Worm (Caenorhabditis elegans) whole organism, late embryonic: ENCODE data around the gene C03E10.3.

ENCODE experiments used
- C38D4.7 ChIP-seq: fragments of 200-800 bp; sonication (Bioruptor generic); optimal IDR thresholded peaks from 2 replicates; lab custom pipeline; 2018; ENCODE audit warnings: mild to moderate bottlenecking, missing genetic modification characterization, moderate library complexity, missing compliant biosample characterization
- K02D7.2 ChIP-seq: sonication (generic microtip); optimal IDR thresholded peaks from 2 replicates; lab custom pipeline; 2017; ENCODE audit warnings: mild to moderate bottlenecking, missing genetic modification characterization, missing compliant biosample characterization
- ahr-1 ChIP-seq: sonication (generic microtip); optimal IDR thresholded peaks from 2 replicates; lab custom pipeline; 2016; ENCODE audit warnings: missing genetic modification characterization, missing compliant biosample characterization
- ama-1 ChIP-seq: fragments of 150-350 bp; optimal IDR thresholded peaks from 2 replicates; lab custom pipeline; 2014
- ceh-14 ChIP-seq: sonication (generic microtip); optimal IDR thresholded peaks from 2 replicates; lab custom pipeline; 2016; ENCODE audit warnings: missing genotype, missing genetic modification characterization, missing compliant biosample characterization
- ceh-30 ChIP-seq: fragments of 150-350 bp; optimal IDR thresholded peaks from 2 replicates; lab custom pipeline; 2014; ENCODE audit warnings: missing biosample characterization, missing genetic modification characterization
- ceh-48 ChIP-seq: sonication (generic microtip); optimal IDR thresholded peaks from 2 replicates; lab custom pipeline; 2016; ENCODE audit warnings: missing genetic modification characterization, inconsistent platforms, missing compliant biosample characterization
- dmd-4 ChIP-seq: sonication (generic microtip); optimal IDR thresholded peaks from 2 replicates; lab custom pipeline; 2016; ENCODE audit warnings: borderline replicate concordance, missing genetic modification characterization, missing compliant biosample characterization
- dve-1 ChIP-seq: sonication (generic microtip); optimal IDR thresholded peaks from 2 replicates; lab custom pipeline; 2017; ENCODE audit warnings: antibody characterized with exemption, mild to moderate bottlenecking, missing genetic modification characterization, missing compliant biosample characterization
- elt-4 ChIP-seq: sonication (generic microtip); optimal IDR thresholded peaks from 2 replicates; lab custom pipeline; 2016; ENCODE audit warnings: missing genetic modification characterization, missing compliant biosample characterization
- fax-1 ChIP-seq: sonication (generic microtip); optimal IDR thresholded peaks from 2 replicates; lab custom pipeline; 2016; ENCODE audit warnings: missing genotype, missing genetic modification characterization, missing compliant biosample characterization
- gmeb-2 ChIP-seq: sonication (generic microtip); optimal IDR thresholded peaks from 2 replicates; lab custom pipeline; 2016; ENCODE audit warnings: missing genetic modification characterization, inconsistent platforms, missing compliant biosample characterization
- hlh-15 ChIP-seq: sonication (generic microtip); optimal IDR thresholded peaks from 2 replicates; lab custom pipeline; 2016; ENCODE audit warnings: missing genetic modification characterization, missing compliant biosample characterization
- hlh-30 ChIP-seq: sonication (generic microtip); optimal IDR thresholded peaks from 2 replicates; lab custom pipeline; 2017; ENCODE audit warnings: antibody characterized with exemption, missing genetic modification characterization, missing compliant biosample characterization; ENCODE audit not compliant: insufficient read depth
- hlh-8 ChIP-seq: sonication (generic microtip); optimal IDR thresholded peaks from 2 replicates; lab custom pipeline; 2016; ENCODE audit warnings: missing genotype, missing genetic modification characterization, missing compliant biosample characterization
- lim-6 ChIP-seq: sonication (generic microtip); optimal IDR thresholded peaks from 2 replicates; lab custom pipeline; 2016; ENCODE audit warnings: missing genetic modification characterization, missing compliant biosample characterization
- nfya-1 ChIP-seq: sonication (generic microtip); optimal IDR thresholded peaks from 2 replicates; lab custom pipeline; 2017; ENCODE audit warnings: missing genetic modification characterization, mild to moderate bottlenecking, missing compliant biosample characterization, antibody characterized with exemption, moderate library complexity
- npax-4 ChIP-seq: sonication (generic microtip); optimal IDR thresholded peaks from 2 replicates; lab custom pipeline; 2016; ENCODE audit warnings: missing genetic modification characterization, missing compliant biosample characterization
- odd-2 ChIP-seq: sonication (generic microtip); optimal IDR thresholded peaks from 2 replicates; lab custom pipeline; 2017; ENCODE audit warnings: antibody characterized with exemption, mild to moderate bottlenecking, missing genetic modification characterization, missing compliant biosample characterization
- pha-2 ChIP-seq: sonication (generic microtip); optimal IDR thresholded peaks from 2 replicates; lab custom pipeline; 2017; ENCODE audit warnings: mild to moderate bottlenecking, missing genetic modification characterization, missing compliant biosample characterization
- pha-4 ChIP-seq: fragments of 150-350 bp; optimal IDR thresholded peaks from 2 replicates; lab custom pipeline; 2018; ENCODE audit warnings: missing biosample characterization, missing genetic modification reagents, missing genetic modification characterization
- pqm-1 ChIP-seq: sonication (generic microtip); optimal IDR thresholded peaks from 2 replicates; lab custom pipeline; 2016; ENCODE audit warnings: missing genetic modification characterization, missing compliant biosample characterization
- pros-1 ChIP-seq: fragments of 150-350 bp; optimal IDR thresholded peaks from 2 replicates; lab custom pipeline; 2014; ENCODE audit warnings: missing biosample characterization, missing genetic modification reagents, missing genetic modification characterization
- ref-2 ChIP-seq: sonication (generic microtip); optimal IDR thresholded peaks from 2 replicates; lab custom pipeline; 2016; ENCODE audit warnings: missing genetic modification characterization, missing compliant biosample characterization
- rnt-1 ChIP-seq: sonication (generic microtip); optimal IDR thresholded peaks from 2 replicates; lab custom pipeline; 2016; ENCODE audit warnings: missing genetic modification characterization, missing compliant biosample characterization
- sox-2 ChIP-seq: fragments of 200-800 bp; sonication (Bioruptor generic); IDR thresholded peaks from 2 replicates; pipeline ENCODE4 v1.3.6; 2022; ENCODE audit warnings: missing genetic modification reagents, missing genetic modification characterization, missing compliant biosample characterization
- sox-4 ChIP-seq: sonication (generic microtip); optimal IDR thresholded peaks from 2 replicates; lab custom pipeline; 2017; ENCODE audit warnings: mild to moderate bottlenecking, missing genetic modification characterization, inconsistent platforms, missing compliant biosample characterization
- unc-3 ChIP-seq, 2 experiments: fragments of 200-800 bp in 1 of 2; sonication (Bioruptor generic) in 1 of 2; sonication (generic microtip) in 1 of 2; conservative IDR thresholded peaks in 1 of 2; optimal IDR thresholded peaks in 1 of 2; 2 replicates each; pipeline versions ENCODE4 v1.3.6 to Lab custom; 2016 to 2022; ENCODE audit warnings: missing compliant biosample characterization in 2 of 2, missing genetic modification characterization in 2 of 2, missing genetic modification reagents in 1 of 2
- unc-42 ChIP-seq: sonication (generic microtip); optimal IDR thresholded peaks from 2 replicates; lab custom pipeline; 2016; ENCODE audit warnings: missing genotype, missing genetic modification characterization, missing compliant biosample characterization
- unc-55 ChIP-seq: sonication (generic microtip); optimal IDR thresholded peaks from 2 replicates; lab custom pipeline; 2017; ENCODE audit warnings: missing biosample characterization, missing genetic modification reagents, missing genetic modification characterization
- unc-86 ChIP-seq: sonication (generic microtip); optimal IDR thresholded peaks from 2 replicates; lab custom pipeline; 2016; ENCODE audit warnings: missing genetic modification characterization, missing compliant biosample characterization
- zip-5 ChIP-seq: sonication (generic microtip); optimal IDR thresholded peaks from 2 replicates; lab custom pipeline; 2016; ENCODE audit warnings: missing genetic modification characterization, missing compliant biosample characterization

Gene C03E10.3

ce11 chrV:11271051-11271450 lies 15.2 kb upstream of the C03E10.3 start, which contains the start of gene clec-222:
clec-222 (plus strand) TSS chrV:11271351.
- TF ChIP-seq zip-5 (tag; lab: Kevin White, UChicago) (no peak), ref-2 (tag; lab: Kevin White, UChicago) (no peak), pros-1 (tag; lab: Kevin White, UChicago) (no peak), sox-4 (tag; lab: Kevin White, UChicago) (no peak), unc-42 (tag; lab: Kevin White, UChicago) (no peak), gmeb-2 (tag; lab: Kevin White, UChicago) (no peak), npax-4 (tag; lab: Kevin White, UChicago) (no peak)

ce11 chrV:11272848-11273247 lies 13.4 kb upstream of the C03E10.3 start, which contains the start of gene clec-223:
clec-223 (plus strand) TSS chrV:11273148.
- TF ChIP-seq nfya-1 (tag; lab: Kevin White, UChicago) (no peak), ceh-30 (no peak), sox-2 (no peak), unc-55 (GFP tag; lab: Kevin White, UChicago) (no peak), fax-1 (tag; lab: Kevin White, UChicago) (no peak), hlh-8 (no peak), unc-86 (tag; lab: Kevin White, UChicago) (no peak), ahr-1 (tag; lab: Kevin White, UChicago) (no peak), C38D4.7 (GFP tag; lab: Kevin White, UChicago) (no peak), K02D7.2 (tag; lab: Kevin White, UChicago) (no peak), ama-1 (lab: Kevin White, UChicago) (no peak), pqm-1 (tag; lab: Kevin White, UChicago) (no peak), pha-2 (tag; lab: Kevin White, UChicago) (no peak), elt-4 (tag; lab: Kevin White, UChicago) (no peak), unc-42 (tag; lab: Kevin White, UChicago) (no peak), hlh-15 (tag; lab: Kevin White, UChicago) (no peak), hlh-30 (tag; lab: Kevin White, UChicago) (no peak), rnt-1 (no peak), odd-2 (no peak)

DNA sequence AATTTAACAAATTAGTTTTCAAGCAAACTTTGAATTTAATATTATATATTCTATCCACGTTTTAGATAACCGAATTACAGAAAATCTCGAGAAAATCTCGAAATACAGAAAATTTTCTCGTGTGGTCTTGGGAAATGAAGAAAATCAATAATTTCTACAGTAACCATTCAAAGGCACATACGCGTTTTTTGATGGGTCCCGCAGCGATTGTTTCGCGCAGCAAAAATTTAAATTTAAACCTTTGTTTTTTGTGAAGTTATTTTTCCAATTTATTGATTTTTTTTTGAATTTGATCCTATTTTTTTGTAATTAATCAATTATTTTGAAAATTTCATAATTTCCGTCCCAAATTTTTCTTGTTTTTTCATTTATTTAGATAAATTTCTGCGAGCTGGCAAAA lies 6.7 kb upstream of the C03E10.3 start:
- TF ChIP-seq unc-3 (GFP tag; conservative IDR thresholded peaks at IDR 0.05; lab: Robert Waterston, UW) (no peak), unc-3 (tag; optimal IDR thresholded peaks at IDR 0.05; lab: Kevin White, UChicago) (no peak), ceh-48 (peak; percentile 13)
- TF ChIP-seq, all 69 proteins: peak for 1

DNA sequence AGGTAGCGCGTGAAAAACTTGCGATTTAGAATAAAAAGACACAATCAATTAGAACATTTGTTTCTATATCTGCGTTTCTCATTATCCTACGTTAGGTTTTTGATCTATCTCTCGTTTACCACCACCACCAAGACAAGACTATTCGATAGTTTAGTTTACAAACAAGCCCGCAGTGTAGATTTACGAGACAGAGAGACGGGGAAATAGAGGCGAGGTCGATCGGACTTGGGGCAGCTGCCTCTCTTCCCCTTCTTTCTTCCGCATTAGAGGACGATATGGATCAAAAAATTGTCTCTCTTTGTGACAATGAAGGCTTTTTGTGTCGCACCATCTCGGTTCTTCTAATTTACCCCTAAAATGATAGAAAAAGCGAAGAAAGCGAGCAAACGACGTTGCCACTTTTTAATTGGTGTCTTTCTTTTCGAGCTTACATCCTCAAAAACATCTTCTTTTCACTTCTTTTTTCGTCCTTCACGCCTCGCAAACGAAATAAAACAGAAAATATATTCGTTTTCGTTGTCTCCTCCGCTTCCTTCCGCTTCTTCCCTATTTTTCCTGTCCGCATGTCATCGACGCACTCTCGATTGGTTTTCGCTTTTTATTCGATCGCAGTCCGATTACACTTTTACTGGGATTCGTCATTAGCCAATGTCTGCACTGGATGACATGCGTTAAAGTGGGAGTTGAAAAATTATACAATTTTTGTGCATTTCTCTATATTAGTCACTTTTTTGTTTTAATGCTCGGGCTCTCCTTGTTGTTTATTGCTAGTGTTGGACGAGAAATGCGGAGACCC lies 4.6 kb upstream of the C03E10.3 start:
- peak; percentile 37 for TF ChIP-seq unc-42 (tag; lab: Kevin White, UChicago)
- TF ChIP-seq unc-55 (GFP tag; lab: Kevin White, UChicago) = peak; percentile 67
- TF ChIP-seq nfya-1 (tag; lab: Kevin White, UChicago) = peak; percentile 28
- TF ChIP-seq dve-1 = no peak
- TF ChIP-seq dmd-4 = no peak
- TF ChIP-seq, all 69 proteins: peak for 3

- no peak for TF ChIP-seq pha-4 (tag; lab: Kevin White, UChicago)
- no peak for TF ChIP-seq K02D7.2 (tag; lab: Kevin White, UChicago)
- TF ChIP-seq ceh-14 (tag; lab: Kevin White, UChicago) = no peak
- no peak for TF ChIP-seq lim-6 (tag; lab: Kevin White, UChicago)
- TF ChIP-seq, all 69 proteins: peak for 0
These were observed 3.9 kb upstream of the C03E10.3 start, which contains the start of gene gly-20 for ce11 chrV:11282272-11282671. gly-20 (plus strand) TSS chrV:11282572.
